Worm (Caenorhabditis elegans): ENCODE results near the gene B0353.1.
A peak's percentile ranks its signal among the peaks of the same experiment; 100 is the strongest.

Gene B0353.1

DNA sequence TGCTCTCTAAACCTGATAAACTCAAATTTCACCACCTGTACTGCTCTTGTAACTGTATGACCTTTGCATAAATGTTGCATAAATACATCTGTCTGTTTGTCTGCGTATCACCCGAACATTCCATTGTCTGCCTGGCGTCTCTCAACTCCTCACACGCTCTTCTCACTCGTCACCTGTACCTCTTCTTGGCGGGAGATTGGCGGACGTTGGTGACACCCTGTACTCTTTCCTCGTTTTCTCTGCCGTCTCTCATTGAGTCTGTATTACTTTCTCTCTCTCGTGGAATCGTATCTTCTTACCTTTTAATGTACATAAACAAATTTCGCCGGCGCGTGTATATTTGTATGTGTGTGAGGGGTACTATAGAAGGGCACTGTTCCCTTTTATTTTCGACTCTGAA is 3.1 kb downstream of the B0353.1 start (continued):
- TF ChIP-seq vab-7 (GFP tag; IDR thresholded peaks at IDR 0.05) (no peak), skn-1 (tag; optimal IDR thresholded peaks at IDR 0.05) (no peak), unc-130 (GFP tag; optimal IDR thresholded peaks at IDR 0.05) (no peak), zip-2 (tag; optimal IDR thresholded peaks at IDR 0.05) (no peak), spr-3 (GFP tag; optimal IDR thresholded peaks at IDR 0.05) (no peak), tra-1 (GFP tag; IDR thresholded peaks at IDR 0.05) (no peak), nhr-28 (tag; optimal IDR thresholded peaks at IDR 0.05) (peak; percentile 40), fos-1 (tag; optimal IDR thresholded peaks at IDR 0.05) (no peak), dmd-6 (GFP tag; IDR thresholded peaks at IDR 0.05) (no peak; the same call in 1 of the 2 replicates)

DNA sequence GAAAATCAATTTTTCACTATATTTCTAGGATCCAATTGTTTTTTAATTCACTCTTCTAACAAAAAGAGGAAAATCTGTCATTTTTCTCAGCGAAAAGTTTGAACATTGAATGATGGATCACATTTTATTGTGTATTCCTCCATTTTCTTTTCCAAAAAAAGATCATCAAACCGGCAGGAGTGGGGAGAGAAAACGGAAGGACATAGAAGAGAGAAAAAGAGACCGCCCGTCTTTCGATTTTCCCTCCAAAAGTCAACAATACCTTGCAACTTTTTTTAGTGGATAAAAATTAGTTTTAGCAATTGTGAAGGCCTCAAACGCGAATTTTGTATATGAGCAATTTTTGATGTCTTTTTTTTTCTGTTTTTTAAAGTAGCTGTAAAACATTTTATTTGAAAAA is 8.0 kb downstream of the B0353.1 start:
- TF ChIP-seq zfp-2 (tag; optimal IDR thresholded peaks at IDR 0.05) (no peak), dmd-9 (GFP tag; IDR thresholded peaks at IDR 0.05) (no peak), R02D3.7 (tag; optimal IDR thresholded peaks at IDR 0.05) (no peak), daf-16 (GFP tag; optimal IDR thresholded peaks at IDR 0.05) (no peak), daf-16 (tag; optimal IDR thresholded peaks at IDR 0.05) (no peak), dve-1 (tag; optimal IDR thresholded peaks at IDR 0.05; ENCODE audit: insufficient read depth) (peak; percentile 34)

DNA sequence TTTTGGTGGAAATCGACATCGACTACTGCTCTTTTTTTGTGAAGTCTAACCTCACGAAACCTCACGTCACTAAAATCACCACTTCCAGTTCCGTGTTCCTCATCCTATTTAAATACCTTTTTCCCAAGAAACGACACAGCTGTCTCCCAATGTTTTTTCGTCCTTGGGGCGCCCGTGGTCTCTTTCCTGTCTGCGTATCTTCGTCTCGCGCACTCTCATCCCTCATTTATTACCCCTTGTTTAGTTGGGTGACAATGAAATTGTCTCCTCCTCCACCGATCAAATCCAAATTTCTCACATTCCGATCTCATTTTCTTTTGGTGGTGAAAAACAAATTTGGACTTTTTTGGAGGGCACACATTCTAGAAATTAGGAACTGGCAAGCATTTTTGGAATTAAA is 9.0 kb downstream of the B0353.1 start:
- TF ChIP-seq nhr-41 (GFP tag; IDR thresholded peaks at IDR 0.05) (no peak), lsy-2 (tag; optimal IDR thresholded peaks at IDR 0.05) (no peak), php-3 (GFP tag; IDR thresholded peaks at IDR 0.05) (no peak), T26A8.4 (GFP tag; IDR thresholded peaks at IDR 0.05) (no peak), nhr-25 (tag; optimal IDR thresholded peaks at IDR 0.05; ENCODE audit: borderline replicate concordance, insufficient read depth) (peak; percentile 25)

DNA sequence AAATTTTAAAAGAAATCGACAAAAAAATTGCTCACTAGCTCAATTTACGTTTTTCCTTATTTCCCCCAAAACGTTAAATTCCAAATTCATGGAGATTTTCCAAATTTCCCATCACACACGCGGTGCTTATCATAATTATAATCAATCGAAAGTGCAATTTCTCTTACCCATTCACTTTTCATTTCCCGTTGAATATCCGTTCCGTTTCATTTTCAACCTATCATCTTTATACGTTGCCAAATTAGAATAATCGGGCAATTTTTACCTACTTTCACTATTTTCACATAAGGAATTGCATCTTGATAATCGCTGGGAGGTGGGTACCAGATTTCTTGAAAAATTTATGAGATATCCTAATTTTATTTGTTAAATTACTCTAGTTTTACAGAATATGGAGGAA is 13.1 kb downstream of the B0353.1 start:
- TF ChIP-seq egl-43 (GFP tag; IDR thresholded peaks at IDR 0.05) (no peak), madf-5 (GFP tag; IDR thresholded peaks at IDR 0.05) (no peak), dmd-6 (GFP tag; IDR thresholded peaks at IDR 0.05) (no peak), daf-12 (tag; optimal IDR thresholded peaks at IDR 0.05) (no peak), tag-97 (GFP tag; IDR thresholded peaks at IDR 0.05) (no peak), jun-1 (tag; optimal IDR thresholded peaks at IDR 0.05) (no peak)

DNA sequence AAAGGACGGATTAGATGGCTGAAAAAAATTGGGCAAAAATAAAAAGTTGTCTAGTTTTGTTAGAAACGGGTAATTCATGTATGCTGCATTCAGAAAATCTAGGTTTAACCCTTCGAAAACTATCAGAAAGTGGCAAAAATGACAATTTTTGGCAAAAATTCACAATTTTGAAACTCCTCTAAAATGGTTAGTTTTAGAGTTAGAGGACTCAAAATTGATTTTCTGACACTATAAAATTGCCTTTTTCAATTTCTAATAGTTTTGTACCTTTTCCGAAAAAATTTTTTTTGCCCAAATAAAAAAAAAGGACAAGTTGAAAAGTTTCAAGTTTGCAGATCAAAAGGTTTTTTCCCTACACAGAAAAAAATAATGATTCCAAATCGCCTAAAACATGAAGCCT is 20.8 kb downstream of the B0353.1 start:
- TF ChIP-seq dmd-9 (GFP tag; IDR thresholded peaks at IDR 0.05), result no peak
- TF ChIP-seq hlh-30 (tag; optimal IDR thresholded peaks at IDR 0.05; ENCODE audit: insufficient read depth), result no peak
- no peak for TF ChIP-seq madf-5 (GFP tag; IDR thresholded peaks at IDR 0.05)
- TF ChIP-seq ces-1 (GFP tag; optimal IDR thresholded peaks at IDR 0.05), result no peak
- no peak for TF ChIP-seq mxl-3 (GFP tag; optimal IDR thresholded peaks at IDR 0.05)
- TF ChIP-seq ceh-44 (GFP tag; IDR thresholded peaks at IDR 0.05), result no peak
- TF ChIP-seq Y48G9A.11 (GFP tag; IDR thresholded peaks at IDR 0.05), result no peak
- TF ChIP-seq spr-3 (GFP tag; optimal IDR thresholded peaks at IDR 0.05), result no peak
- TF ChIP-seq ceh-82 (tag; optimal IDR thresholded peaks at IDR 0.05), result no peak
- TF ChIP-seq egl-27 (tag; optimal IDR thresholded peaks at IDR 0.05), result no peak
- TF ChIP-seq dmd-8 (GFP tag; IDR thresholded peaks at IDR 0.05), result no peak
- TF ChIP-seq fkh-10 (GFP tag; optimal IDR thresholded peaks at IDR 0.05), result no peak
- TF ChIP-seq ama-1 (optimal IDR thresholded peaks at IDR 0.05), result no peak
- no peak for TF ChIP-seq unc-62 (GFP tag; optimal IDR thresholded peaks at IDR 0.05 in 1 of 2)
- TF ChIP-seq unc-62 (tag; optimal IDR thresholded peaks at IDR 0.05), result no peak
- TF ChIP-seq snpc-1.2 (GFP tag; IDR thresholded peaks at IDR 0.05), result no peak
- no peak for TF ChIP-seq T20F7.1 (GFP tag; optimal IDR thresholded peaks at IDR 0.05)
- no peak for TF ChIP-seq aly-2 (tag; optimal IDR thresholded peaks at IDR 0.05)
- no peak for TF ChIP-seq arid-1 (GFP tag; conservative IDR thresholded peaks at IDR 0.05)
- TF ChIP-seq set-16 (GFP tag; IDR thresholded peaks at IDR 0.05), result no peak
- no peak for TF ChIP-seq ZK337.2 (GFP tag; IDR thresholded peaks at IDR 0.05)
